Fruit fly (Drosophila melanogaster) whole organism, adult: Measurements from ENCODE around the gene CG6576.
A peak's percentile ranks its signal among the peaks of the same experiment; 100 is the strongest.

ENCODE experiments used
- CG11617 ChIP-seq: fragments of 200-800 bp; sonication (Bioruptor generic); optimal IDR thresholded peaks from 2 replicates; lab custom pipeline; 2017; ENCODE audit warnings: mild to moderate bottlenecking, missing biosample characterization, missing genetic modification reagents, missing genetic modification characterization
- CG12768 ChIP-seq: fragments of 200-800 bp; sonication (Bioruptor generic); optimal IDR thresholded peaks from 2 replicates; lab custom pipeline; 2017; ENCODE audit warnings: missing biosample characterization, missing genetic modification characterization, mild to moderate bottlenecking, moderate library complexity, missing genetic modification reagents
- CG14711 ChIP-seq: fragments of 200-800 bp; sonication (Bioruptor generic); optimal IDR thresholded peaks from 2 replicates; lab custom pipeline; 2018; ENCODE audit warnings: missing biosample characterization, mild to moderate bottlenecking, missing genetic modification characterization, moderate library complexity
- CG1620 ChIP-seq: fragments of 200-800 bp; sonication (Bioruptor generic); optimal IDR thresholded peaks from 2 replicates; lab custom pipeline; 2016; ENCODE audit warnings: missing biosample characterization, missing genetic modification characterization
- CG33017 ChIP-seq: fragments of 200-800 bp; sonication (Bioruptor generic); optimal IDR thresholded peaks from 2 replicates; lab custom pipeline; 2018; ENCODE audit warnings: missing biosample characterization, mild to moderate bottlenecking, missing genetic modification characterization, moderate library complexity
- CG5204 ChIP-seq: fragments of 200-800 bp; sonication (Bioruptor generic); optimal IDR thresholded peaks from 2 replicates; lab custom pipeline; 2016; ENCODE audit warnings: missing biosample characterization, missing genetic modification characterization
- CG7045 ChIP-seq: fragments of 200-800 bp; sonication (Bioruptor generic); optimal IDR thresholded peaks from 2 replicates; lab custom pipeline; 2017; ENCODE audit warnings: missing biosample characterization, mild to moderate bottlenecking, missing genetic modification characterization
- CG7101 ChIP-seq: fragments of 200-800 bp; sonication (Bioruptor generic); optimal IDR thresholded peaks from 2 replicates; lab custom pipeline; 2018; ENCODE audit warnings: missing biosample characterization, mild to moderate bottlenecking, missing genetic modification characterization, moderate library complexity
- Clk ChIP-seq: fragments of 200-800 bp; sonication (Bioruptor generic); optimal IDR thresholded peaks from 2 replicates; lab custom pipeline; 2017; ENCODE audit warnings: missing biosample characterization, missing genetic modification characterization
- Crg-1 ChIP-seq: fragments of 200-800 bp; sonication (Bioruptor generic); optimal IDR thresholded peaks from 2 replicates; lab custom pipeline; 2016; ENCODE audit warnings: missing biosample characterization, missing genetic modification characterization
- Hr96 ChIP-seq: fragments of 200-800 bp; sonication (Bioruptor generic); optimal IDR thresholded peaks from 2 replicates; lab custom pipeline; 2016; ENCODE audit warnings: missing biosample characterization, missing genetic modification characterization
- Mnt ChIP-seq: fragments of 200-800 bp; sonication (Bioruptor generic); optimal IDR thresholded peaks from 2 replicates; lab custom pipeline; 2016; ENCODE audit warnings: missing biosample characterization, mild to moderate bottlenecking, missing genetic modification characterization
- bab1 ChIP-seq: fragments of 200-800 bp; sonication (Bioruptor generic); optimal IDR thresholded peaks from 3 replicates; lab custom pipeline; 2019; ENCODE audit warnings: missing biosample characterization, mild to moderate bottlenecking, missing genetic modification characterization, moderate library complexity
- cic ChIP-seq: fragments of 200-800 bp; sonication (Bioruptor generic); optimal IDR thresholded peaks from 2 replicates; lab custom pipeline; 2017; ENCODE audit warnings: missing biosample characterization, mild to moderate bottlenecking, missing genetic modification characterization, moderate library complexity
- cnc ChIP-seq, 2 experiments: fragments of >200 bp; optimal IDR thresholded peaks; 2 replicates each; lab custom pipeline; 2017
- kay ChIP-seq: fragments of 200-800 bp; sonication (Bioruptor generic); peaks from one replicate; lab custom pipeline; 2016; ENCODE audit warnings: missing biosample characterization, missing genetic modification characterization, borderline replicate concordance
- ovo ChIP-seq: fragments of 200-800 bp; sonication (Bioruptor generic); optimal IDR thresholded peaks from 2 replicates; lab custom pipeline; 2016; ENCODE audit warnings: missing biosample characterization, missing genetic modification characterization
- pad ChIP-seq: fragments of 200-800 bp; sonication (Bioruptor generic); optimal IDR thresholded peaks from 3 replicates; lab custom pipeline; 2017; ENCODE audit warnings: missing biosample characterization, missing genetic modification characterization, mild to moderate bottlenecking, moderate library complexity, missing genetic modification reagents
- tj ChIP-seq: fragments of 200-800 bp; sonication (Bioruptor generic); optimal IDR thresholded peaks from 3 replicates; lab custom pipeline; 2017; ENCODE audit warnings: missing biosample characterization, mild to moderate bottlenecking, missing genetic modification characterization, moderate library complexity
- toe ChIP-seq: fragments of 200-800 bp; sonication (Bioruptor generic); optimal IDR thresholded peaks from 2 replicates; lab custom pipeline; 2016; ENCODE audit warnings: missing biosample characterization, missing genetic modification characterization

Gene CG6576

dm6 chr3L:8763794-8764193 is 8.0 kb downstream of the CG6576 start:
- TF ChIP-seq CG11617 (GFP tag; lab: Kevin White, UChicago) = no peak
- TF ChIP-seq kay (GFP tag; lab: Kevin White, UChicago) = no peak
- no peak for TF ChIP-seq CG14711
- no peak for TF ChIP-seq CG5204 (GFP tag; lab: Kevin White, UChicago)

- no peak for TF ChIP-seq cic
- no peak for TF ChIP-seq CG14711
- no peak for TF ChIP-seq CG5204 (GFP tag; lab: Kevin White, UChicago)
- no peak for TF ChIP-seq cnc (optimal IDR thresholded peaks at IDR 0.05; lab: Kevin White, UChicago)
- TF ChIP-seq CG11617 (GFP tag; lab: Kevin White, UChicago) = no peak
- TF ChIP-seq toe (GFP tag; lab: Kevin White, UChicago) = no peak
- no peak for TF ChIP-seq Crg-1 (GFP tag; lab: Kevin White, UChicago)
- no peak for TF ChIP-seq tj
- TF ChIP-seq CG1620 = no peak
- no peak for TF ChIP-seq CG33017 (tag; lab: Kevin White, UChicago)
Measured at dm6 chr3L:8765493-8765892, 9.7 kb downstream of the CG6576 start.

dm6 chr3L:8765969-8766538 is 10.3 kb downstream of the CG6576 start:
- TF ChIP-seq CG7101 (tag; lab: Kevin White, UChicago) = peak; percentile 92
- peak; percentile 74 for TF ChIP-seq tj
- peak; percentile 35 for TF ChIP-seq cic
- no peak for TF ChIP-seq cnc (optimal IDR thresholded peaks at IDR 0.05; lab: Kevin White, UChicago)
- peak; percentile 76 for TF ChIP-seq CG14711
- TF ChIP-seq CG7045 (GFP tag; lab: Kevin White, UChicago) = peak; percentile 90
- peak; percentile 94 for TF ChIP-seq CG11617 (GFP tag; lab: Kevin White, UChicago)
- TF ChIP-seq kay (GFP tag; lab: Kevin White, UChicago) = no peak
- TF ChIP-seq CG5204 (GFP tag; lab: Kevin White, UChicago) = peak; percentile 95
- TF ChIP-seq CG12768 (GFP tag; lab: Kevin White, UChicago) = peak; percentile 87
- peak; percentile 95 for TF ChIP-seq bab1 (GFP tag; lab: Kevin White, UChicago)
- peak; percentile 71 for TF ChIP-seq Mnt
- TF ChIP-seq Hr96 (GFP tag; lab: Kevin White, UChicago) = peak; percentile 93
- peak; percentile 92 for TF ChIP-seq CG33017 (tag; lab: Kevin White, UChicago)
- peak; percentile 71 for TF ChIP-seq pad (GFP tag; lab: Kevin White, UChicago)
- peak; percentile 91 for TF ChIP-seq CG1620
- peak; percentile 82 for TF ChIP-seq ovo
- peak; percentile 69 for TF ChIP-seq toe (GFP tag; lab: Kevin White, UChicago)
- TF ChIP-seq Crg-1 (GFP tag; lab: Kevin White, UChicago) = peak; percentile 97
- peak; percentile 77 for TF ChIP-seq Clk (GFP tag; lab: Kevin White, UChicago)

DNA sequence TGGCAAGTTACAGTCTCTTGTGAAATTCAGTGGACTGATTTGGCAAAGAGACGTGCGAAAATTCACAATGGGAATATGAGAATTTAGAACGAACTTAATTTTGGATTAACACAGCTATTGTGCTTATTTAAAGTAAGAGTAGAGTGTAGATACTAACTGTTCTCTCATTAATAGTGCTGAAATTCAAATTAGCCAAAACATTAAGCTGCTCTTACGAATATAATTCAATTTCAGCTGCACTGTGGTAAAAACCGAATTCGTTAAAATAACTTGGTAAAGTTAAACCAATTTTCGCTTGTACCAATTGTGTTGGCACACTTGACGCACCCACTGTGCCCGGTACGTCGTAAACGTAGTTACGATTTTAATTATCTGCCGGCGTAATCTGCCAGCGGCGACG is 12.1 kb downstream of the CG6576 start:
- TF ChIP-seq Mnt (peak; percentile 50), tj (peak; percentile 44), cnc (optimal IDR thresholded peaks at IDR 0.05; lab: Kevin White, UChicago) (no peak), Crg-1 (GFP tag; lab: Kevin White, UChicago) (peak; percentile 83), Hr96 (GFP tag; lab: Kevin White, UChicago) (peak; percentile 76), CG33017 (tag; lab: Kevin White, UChicago) (peak; percentile 82), pad (GFP tag; lab: Kevin White, UChicago) (peak; percentile 63), CG1620 (peak; percentile 43), kay (GFP tag; lab: Kevin White, UChicago) (peak; percentile 83), CG14711 (peak; percentile 64), ovo (peak; percentile 19), CG5204 (GFP tag; lab: Kevin White, UChicago) (peak; percentile 84), CG12768 (GFP tag; lab: Kevin White, UChicago) (peak; percentile 88), CG7101 (tag; lab: Kevin White, UChicago) (peak; percentile 76), CG7045 (GFP tag; lab: Kevin White, UChicago) (peak; percentile 84), bab1 (GFP tag; lab: Kevin White, UChicago) (peak; percentile 96), cic (peak; percentile 46), Clk (GFP tag; lab: Kevin White, UChicago) (peak; percentile 68), CG11617 (GFP tag; lab: Kevin White, UChicago) (peak; percentile 88), toe (GFP tag; lab: Kevin White, UChicago) (peak; percentile 77)

DNA sequence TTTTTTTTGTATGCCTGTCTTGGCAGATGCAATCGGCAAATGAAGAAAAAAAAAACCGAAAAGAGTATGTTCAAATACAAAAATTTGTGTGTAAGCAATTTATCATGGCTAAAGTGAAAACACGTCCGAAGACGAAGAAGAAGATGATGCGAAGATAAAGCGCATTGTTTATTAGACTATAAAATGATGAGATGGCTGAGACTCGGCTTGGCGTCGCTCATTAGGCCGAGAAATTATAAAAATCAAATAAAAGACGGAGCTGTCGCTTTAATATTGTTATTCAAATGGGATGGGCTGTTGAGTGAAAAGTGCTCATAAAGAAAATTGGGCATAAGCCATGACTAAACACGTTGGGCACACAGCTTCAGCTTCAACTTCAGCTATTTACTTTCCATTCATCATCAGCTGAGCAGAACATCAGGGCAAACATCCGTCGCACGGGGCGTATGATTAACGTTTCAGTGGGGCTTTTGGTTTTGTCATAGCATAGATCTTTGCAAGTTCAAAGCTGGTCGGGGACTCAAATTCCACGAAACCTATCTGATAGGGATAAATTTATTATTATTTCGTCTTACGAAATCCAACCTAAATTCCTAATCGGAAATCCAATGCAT is 14.9 kb downstream of the CG6576 start:
- TF ChIP-seq ovo = no peak
- TF ChIP-seq CG7101 (tag; lab: Kevin White, UChicago) = no peak
- no peak for TF ChIP-seq cnc (optimal IDR thresholded peaks at IDR 0.05; lab: Kevin White, UChicago)
- no peak for TF ChIP-seq CG33017 (tag; lab: Kevin White, UChicago)
- no peak for TF ChIP-seq CG7045 (GFP tag; lab: Kevin White, UChicago)
- TF ChIP-seq Crg-1 (GFP tag; lab: Kevin White, UChicago) = no peak
- no peak for TF ChIP-seq Mnt
- TF ChIP-seq kay (GFP tag; lab: Kevin White, UChicago) = no peak
- no peak for TF ChIP-seq CG12768 (GFP tag; lab: Kevin White, UChicago)
- TF ChIP-seq tj = no peak
- no peak for TF ChIP-seq CG14711
- TF ChIP-seq CG5204 (GFP tag; lab: Kevin White, UChicago) = no peak
- no peak for TF ChIP-seq pad (GFP tag; lab: Kevin White, UChicago)
- TF ChIP-seq Clk (GFP tag; lab: Kevin White, UChicago) = no peak
- TF ChIP-seq CG11617 (GFP tag; lab: Kevin White, UChicago) = no peak
- no peak for TF ChIP-seq toe (GFP tag; lab: Kevin White, UChicago)
- no peak for TF ChIP-seq CG1620
- TF ChIP-seq bab1 (GFP tag; lab: Kevin White, UChicago) = no peak
- TF ChIP-seq cic = no peak
- no peak for TF ChIP-seq Hr96 (GFP tag; lab: Kevin White, UChicago)
